Fruit fly (Drosophila melanogaster): ENCODE data around the gene CG2983.

The CG2983 gene

DNA sequence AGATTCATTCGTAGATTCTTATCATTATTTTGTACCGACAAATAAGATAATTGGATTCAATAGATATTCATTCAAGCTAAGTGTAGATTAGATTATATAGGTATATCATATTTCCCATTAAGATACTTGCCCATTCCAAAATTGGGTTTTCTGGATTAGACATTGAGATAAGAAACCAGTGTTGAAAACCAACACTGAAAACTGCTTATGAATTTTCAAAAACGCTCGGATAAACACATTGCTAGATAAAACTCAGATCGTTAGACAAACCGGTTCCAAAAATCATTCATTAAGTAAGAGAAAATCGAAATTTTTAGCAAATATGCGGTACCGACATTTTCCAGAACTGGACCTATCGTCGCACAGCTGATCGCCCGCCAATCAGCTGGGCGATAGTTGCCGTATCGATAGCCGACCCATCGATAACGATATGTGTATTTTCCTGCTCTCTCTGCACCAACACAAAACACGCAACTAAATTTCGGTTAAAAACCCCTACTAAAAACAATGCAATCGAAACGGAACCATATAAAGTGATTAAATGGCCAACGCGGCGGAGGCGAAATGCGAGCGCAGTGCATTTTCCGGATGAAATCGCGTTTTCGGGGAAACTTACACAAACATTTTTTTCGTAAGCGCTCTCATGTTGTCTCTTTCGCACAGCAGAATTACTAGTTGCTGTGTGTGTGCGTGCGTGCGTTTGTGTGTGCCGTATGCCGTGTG, 38.2 kb downstream of the CG2983 start, which contains the start of the genes NTPase and lilli (continued):
- TF ChIP-seq CG17361 (GFP tag; IDR thresholded peaks at IDR 0.05), result peak; percentile 60; the same call in 2 of the 3 replicates
- peak; percentile 40 for TF ChIP-seq CG17568 (GFP tag; optimal IDR thresholded peaks at IDR 0.05)
- 0 out of 3 replicates have a peak, but pooled peaks have one; percentile 29 for TF ChIP-seq CG2889 (GFP tag; IDR thresholded peaks at IDR 0.05)
- TF ChIP-seq CG10321 (GFP tag; IDR thresholded peaks at IDR 0.05), result peak; percentile 70
- TF ChIP-seq Lhr (GFP tag; optimal IDR thresholded peaks at IDR 0.05), result peak; percentile 24
- peak; percentile 72 to 76 for TF ChIP-seq dpn (GFP tag; optimal IDR thresholded peaks at IDR 0.05)
- no peak for TF ChIP-seq CG10147 (GFP tag; optimal IDR thresholded peaks at IDR 0.05)
- TF ChIP-seq ken (GFP tag; IDR thresholded peaks at IDR 0.05), result peak; percentile 78
- peak; percentile 47 for TF ChIP-seq CG18262 (tag; optimal IDR thresholded peaks at IDR 0.05)
- TF ChIP-seq CG13123 (GFP tag; optimal IDR thresholded peaks at IDR 0.05), result peak; percentile 32
- TF ChIP-seq CG11560 (tag; IDR thresholded peaks at IDR 0.05), result no peak
- TF ChIP-seq CG18476 (GFP tag; optimal IDR thresholded peaks at IDR 0.05), result peak; percentile 37
- TF ChIP-seq bbx (GFP tag; IDR thresholded peaks at IDR 0.05; ENCODE audit: partially characterized antibody), result peak; percentile 96
- TF ChIP-seq ssp (GFP tag; IDR thresholded peaks at IDR 0.05), result peak; percentile 56
- peak; percentile 55 for TF ChIP-seq CG1647 (GFP tag; optimal IDR thresholded peaks at IDR 0.05)
- TF ChIP-seq Ptx1 (GFP tag; IDR thresholded peaks at IDR 0.05), result peak; percentile 70; the same call in 1 of the 2 replicates
- peak in 1 of 3 experiments; percentile 45 for TF ChIP-seq lola (GFP tag; optimal IDR thresholded peaks at IDR 0.05)
- TF ChIP-seq CG17912 (GFP tag; optimal IDR thresholded peaks at IDR 0.05), result no peak
- no peak for TF ChIP-seq ewg (GFP tag; optimal IDR thresholded peaks at IDR 0.05)
- TF ChIP-seq Tbp (GFP tag; optimal IDR thresholded peaks at IDR 0.05), result no peak
- TF ChIP-seq CG8924 (tag; optimal IDR thresholded peaks at IDR 0.05), result no peak
- peak; percentile 99 for TF ChIP-seq CG8290 (GFP tag; optimal IDR thresholded peaks at IDR 0.05)
- TF ChIP-seq CG8290 (tag; optimal IDR thresholded peaks at IDR 0.05), result peak; percentile 96 to 100
- no peak; the same call in 1 of the 2 replicates for TF ChIP-seq ranshi (GFP tag; IDR thresholded peaks at IDR 0.05)
- TF ChIP-seq CG5180 (GFP tag; optimal IDR thresholded peaks at IDR 0.05), result peak; percentile 39
- TF ChIP-seq pho (GFP tag; optimal IDR thresholded peaks at IDR 0.05), result peak; percentile 29
- TF ChIP-seq Side (GFP tag; optimal IDR thresholded peaks at IDR 0.05), result peak; percentile 80
- peak; percentile 22 for TF ChIP-seq oc (tag; optimal IDR thresholded peaks at IDR 0.05)
- peak; percentile 73; the same call in 2 of the 3 replicates for TF ChIP-seq CG34422 (GFP tag; IDR thresholded peaks at IDR 0.05)
- no peak for TF ChIP-seq CG6654 (GFP tag; optimal IDR thresholded peaks at IDR 0.05)
- TF ChIP-seq nerfin-1 (tag; optimal IDR thresholded peaks at IDR 0.05), result no peak
- TF ChIP-seq CHES-1-like (GFP tag; optimal IDR thresholded peaks at IDR 0.05), result peak; percentile 58
- no peak for TF ChIP-seq dmrt99B (tag; optimal IDR thresholded peaks at IDR 0.05)
- peak; percentile 66 for TF ChIP-seq Chrac-16 (GFP tag; optimal IDR thresholded peaks at IDR 0.05)
- peak; percentile 67 for TF ChIP-seq CG12236 (GFP tag; optimal IDR thresholded peaks at IDR 0.05)
- no peak; the same call in none of the 2 replicates for TF ChIP-seq CG32772 (GFP tag; IDR thresholded peaks at IDR 0.05)
- peak; percentile 64 for TF ChIP-seq az2 (GFP tag; optimal IDR thresholded peaks at IDR 0.05)
- TF ChIP-seq al (GFP tag; IDR thresholded peaks at IDR 0.05), result 0 out of 2 replicates have a peak, but pooled peaks have one; percentile 7
- peak; percentile 90 for TF ChIP-seq vnd (GFP tag; IDR thresholded peaks at IDR 0.05; ENCODE audit: partially characterized antibody)
- TF ChIP-seq CG15601 (tag; optimal IDR thresholded peaks at IDR 0.05), result no peak
- peak; percentile 15 for TF ChIP-seq ab (GFP tag; optimal IDR thresholded peaks at IDR 0.05)
- TF ChIP-seq MBD-R2 (GFP tag; IDR thresholded peaks at IDR 0.05), result peak; percentile 34; the same call in 1 of the 2 replicates
- TF ChIP-seq CG4617 (GFP tag; optimal IDR thresholded peaks at IDR 0.05; ENCODE audit: borderline replicate concordance), result peak; percentile 92
- TF ChIP-seq nom (GFP tag; optimal IDR thresholded peaks at IDR 0.05), result no peak
- peak; percentile 59; the same call in 1 of the 2 replicates for TF ChIP-seq ttk (GFP tag; IDR thresholded peaks at IDR 0.05)
- peak; percentile 82 for TF ChIP-seq hbn (GFP tag; IDR thresholded peaks at IDR 0.05; ENCODE audit: partially characterized antibody)
- TF ChIP-seq Med (GFP tag), result peak; percentile 96
- TF ChIP-seq NfI (GFP tag; optimal IDR thresholded peaks at IDR 0.05), result peak; percentile 33

All from whole organism, embryonic.